Worm (Caenorhabditis elegans) whole organism, L1 larva: ENCODE measurements around the gene ZK856.18.
A peak's percentile ranks its signal among the peaks of the same experiment; 100 is the strongest.

ENCODE experiments used
- C04F5.9 ChIP-seq: sonication (generic microtip); optimal IDR thresholded peaks from 2 replicates; lab custom pipeline; 2016; ENCODE audit warnings: missing genetic modification characterization, missing compliant biosample characterization
- C16A3.4 ChIP-seq: fragments of 150-350 bp; optimal IDR thresholded peaks from 2 replicates; lab custom pipeline; 2014; ENCODE audit warnings: missing biosample characterization, missing genetic modification characterization
- F16B12.6 ChIP-seq: fragments of 150-350 bp; optimal IDR thresholded peaks from 2 replicates; lab custom pipeline; 2014; ENCODE audit warnings: missing biosample characterization, missing genetic modification characterization
- Y116A8C.19 ChIP-seq: sonication (generic microtip); optimal IDR thresholded peaks from 2 replicates; lab custom pipeline; 2016; ENCODE audit warnings: missing compliant biosample characterization, missing genetic modification characterization, borderline replicate concordance
- aha-1 ChIP-seq: fragments of 150-350 bp; optimal IDR thresholded peaks from 2 replicates; lab custom pipeline; 2014; ENCODE audit warnings: missing biosample characterization, missing genetic modification characterization
- alr-1 ChIP-seq: fragments of 200-800 bp; sonication (Bioruptor generic); optimal IDR thresholded peaks from 2 replicates; lab custom pipeline; 2018; ENCODE audit warnings: borderline replicate concordance, mild to moderate bottlenecking, missing genetic modification characterization, missing compliant biosample characterization
- ama-1 ChIP-seq: fragments of 150-350 bp; optimal IDR thresholded peaks from 2 replicates; lab custom pipeline; 2014
- ceh-63 ChIP-seq: fragments of 200-800 bp; sonication (Bioruptor generic); optimal IDR thresholded peaks from 2 replicates; lab custom pipeline; 2018; ENCODE audit warnings: mild to moderate bottlenecking, missing genetic modification characterization, missing compliant biosample characterization
- ceh-8 ChIP-seq: fragments of 200-800 bp; sonication (Bioruptor generic); optimal IDR thresholded peaks from 2 replicates; lab custom pipeline; 2018; ENCODE audit warnings: mild to moderate bottlenecking, missing genetic modification characterization, moderate library complexity, missing compliant biosample characterization
- ceh-88 ChIP-seq: fragments of 200-800 bp; sonication (Bioruptor generic); IDR thresholded peaks from 2 replicates; pipeline ENCODE4 v1.3.6; 2022; ENCODE audit warnings: missing genetic modification characterization, missing compliant biosample characterization
- ces-1 ChIP-seq: fragments of 150-350 bp; optimal IDR thresholded peaks from 2 replicates; lab custom pipeline; 2014; ENCODE audit warnings: missing biosample characterization, missing genetic modification reagents, missing genetic modification characterization
- egl-27 ChIP-seq, 2 experiments: fragments of 150-350 bp in 1 of 2; sonication (generic microtip); optimal IDR thresholded peaks; 3 replicates each; lab custom pipeline; 2017 to 2018; ENCODE audit warnings: missing biosample characterization in 2 of 2, missing genetic modification characterization in 2 of 2, missing genetic modification reagents in 2 of 2
- elt-2 ChIP-seq: sonication (generic microtip); optimal IDR thresholded peaks from 2 replicates; lab custom pipeline; 2016; ENCODE audit warnings: missing genetic modification characterization, mild to moderate bottlenecking, inconsistent platforms, missing compliant biosample characterization, missing genetic modification reagents
- elt-3 ChIP-seq, 6 experiments: fragments of 150-350 bp in 1 of 6; sonication (generic microtip); optimal IDR thresholded peaks; 2 replicates each; lab custom pipeline; 2017 to 2018; ENCODE audit warnings: missing biosample characterization in 6 of 6, missing genetic modification characterization in 6 of 6, inconsistent platforms in 1 of 6
- ets-5 ChIP-seq: fragments of 200-800 bp; sonication (Bioruptor generic); IDR thresholded peaks from 2 replicates; pipeline ENCODE4 v1.3.6; 2022; ENCODE audit warnings: missing genetic modification characterization, missing compliant biosample characterization
- fkh-4 ChIP-seq: sonication (generic microtip); optimal IDR thresholded peaks from 2 replicates; lab custom pipeline; 2016; ENCODE audit warnings: missing compliant biosample characterization, missing genetic modification characterization, borderline replicate concordance
- fos-1 ChIP-seq: fragments of 150-350 bp; optimal IDR thresholded peaks from 2 replicates; lab custom pipeline; 2014; ENCODE audit warnings: missing biosample characterization, missing genetic modification characterization
- hpl-2 ChIP-seq: fragments of 150-350 bp; optimal IDR thresholded peaks from 2 replicates; lab custom pipeline; 2014; ENCODE audit warnings: missing biosample characterization, missing genetic modification reagents, missing genetic modification characterization
- irx-1 ChIP-seq: sonication (generic microtip); optimal IDR thresholded peaks from 2 replicates; lab custom pipeline; 2016; ENCODE audit warnings: missing genetic modification characterization, missing compliant biosample characterization
- isw-1 ChIP-seq: fragments of 200-800 bp; sonication (Bioruptor generic); IDR thresholded peaks from 2 replicates; pipeline ENCODE4 v1.3.6; 2022; ENCODE audit warnings: missing genetic modification characterization, missing compliant biosample characterization
- jun-1 ChIP-seq: fragments of 150-350 bp; optimal IDR thresholded peaks from 2 replicates; lab custom pipeline; 2014; ENCODE audit warnings: missing biosample characterization, missing genetic modification reagents, missing genetic modification characterization
- lin-14 ChIP-seq: fragments of 200-800 bp; sonication (Bioruptor generic); optimal IDR thresholded peaks from 2 replicates; lab custom pipeline; 2018; ENCODE audit warnings: mild to moderate bottlenecking, missing genetic modification characterization, moderate library complexity, missing compliant biosample characterization
- lin-15B ChIP-seq: fragments of 150-350 bp; sonication (generic microtip); optimal IDR thresholded peaks from 3 replicates; lab custom pipeline; 2014; ENCODE audit warnings: missing biosample characterization, missing genetic modification characterization
- lin-39 ChIP-seq: fragments of 150-350 bp; optimal IDR thresholded peaks from 2 replicates; lab custom pipeline; 2014; ENCODE audit warnings: missing biosample characterization, missing genetic modification reagents, missing genetic modification characterization
- mab-9 ChIP-seq: fragments of 200-800 bp; sonication (Bioruptor generic); IDR thresholded peaks from 2 replicates; pipeline ENCODE4 v1.3.6; 2022; ENCODE audit warnings: missing genetic modification reagents, missing genetic modification characterization, missing compliant biosample characterization
- mdl-1 ChIP-seq, 2 experiments: fragments of 150-350 bp; optimal IDR thresholded peaks; 2 replicates each; lab custom pipeline; 2014 to 2017; ENCODE audit warnings: missing biosample characterization in 2 of 2, missing genetic modification characterization in 2 of 2, inconsistent platforms in 1 of 2
- mef-2 ChIP-seq: fragments of 150-350 bp; optimal IDR thresholded peaks from 2 replicates; lab custom pipeline; 2014; ENCODE audit warnings: missing biosample characterization, missing genetic modification characterization
- mep-1 ChIP-seq: fragments of 150-350 bp; optimal IDR thresholded peaks from 2 replicates; lab custom pipeline; 2014; ENCODE audit warnings: missing biosample characterization, missing genetic modification characterization
- nhr-11 ChIP-seq: fragments of 150-350 bp; optimal IDR thresholded peaks from 2 replicates; lab custom pipeline; 2014; ENCODE audit warnings: missing biosample characterization, missing genetic modification characterization
- nhr-12 ChIP-seq: sonication (generic microtip); optimal IDR thresholded peaks from 2 replicates; lab custom pipeline; 2017; ENCODE audit warnings: missing biosample characterization, missing genetic modification characterization
- nhr-20 ChIP-seq: sonication (generic microtip); optimal IDR thresholded peaks from 2 replicates; lab custom pipeline; 2016; ENCODE audit warnings: mild to moderate bottlenecking, missing genetic modification characterization, missing compliant biosample characterization
- nhr-76 ChIP-seq: sonication (generic microtip); optimal IDR thresholded peaks from 2 replicates; lab custom pipeline; 2017; ENCODE audit warnings: missing biosample characterization, missing genetic modification characterization
- nhr-84 ChIP-seq: sonication (generic microtip); optimal IDR thresholded peaks from 2 replicates; lab custom pipeline; 2017; ENCODE audit warnings: missing biosample characterization, missing genetic modification characterization
- pag-3 ChIP-seq: sonication (generic microtip); optimal IDR thresholded peaks from 2 replicates; lab custom pipeline; 2017; ENCODE audit warnings: missing genetic modification characterization, mild to moderate bottlenecking, missing compliant biosample characterization, antibody characterized with exemption, borderline replicate concordance; ENCODE audit not compliant: insufficient read depth
- pax-3 ChIP-seq: fragments of 200-800 bp; sonication (Bioruptor generic); optimal IDR thresholded peaks from 2 replicates; lab custom pipeline; 2018; ENCODE audit warnings: mild to moderate bottlenecking, missing genetic modification characterization, moderate library complexity, missing compliant biosample characterization
- rnt-1 ChIP-seq: sonication (generic microtip); optimal IDR thresholded peaks from 2 replicates; lab custom pipeline; 2016; ENCODE audit warnings: mild to moderate bottlenecking, missing genetic modification characterization, moderate library complexity, missing compliant biosample characterization
- snpc-4 ChIP-seq: fragments of 150-350 bp; optimal IDR thresholded peaks from 2 replicates; lab custom pipeline; 2014; ENCODE audit warnings: missing biosample characterization, missing genetic modification characterization
- snu-23 ChIP-seq: sonication (generic microtip); optimal IDR thresholded peaks from 2 replicates; lab custom pipeline; 2016; ENCODE audit warnings: missing genetic modification characterization, missing compliant biosample characterization
- sptf-1 ChIP-seq: fragments of 150-350 bp; optimal IDR thresholded peaks from 2 replicates; lab custom pipeline; 2014; ENCODE audit warnings: missing biosample characterization, missing genetic modification characterization
- sup-37 ChIP-seq: fragments of 200-800 bp; sonication (Bioruptor generic); optimal IDR thresholded peaks from 2 replicates; lab custom pipeline; 2018; ENCODE audit warnings: mild to moderate bottlenecking, missing genetic modification characterization, missing compliant biosample characterization
- swsn-7 ChIP-seq: sonication (generic microtip); optimal IDR thresholded peaks from 2 replicates; lab custom pipeline; 2016; ENCODE audit warnings: missing genetic modification characterization, missing compliant biosample characterization
- tbx-2 ChIP-seq: sonication (generic microtip); optimal IDR thresholded peaks from 2 replicates; lab custom pipeline; 2016; ENCODE audit warnings: missing genetic modification characterization, missing compliant biosample characterization
- tlp-1 ChIP-seq: fragments of 150-350 bp; optimal IDR thresholded peaks from 2 replicates; lab custom pipeline; 2014; ENCODE audit warnings: missing biosample characterization, missing genetic modification characterization
- unc-130 ChIP-seq: fragments of 150-350 bp; optimal IDR thresholded peaks from 2 replicates; lab custom pipeline; 2017; ENCODE audit warnings: missing biosample characterization, missing genetic modification characterization, inconsistent platforms
- unc-62 ChIP-seq: fragments of 150-350 bp; optimal IDR thresholded peaks from 2 replicates; lab custom pipeline; 2014; ENCODE audit warnings: missing biosample characterization, missing genetic modification reagents, missing genetic modification characterization
- unc-86 ChIP-seq: sonication (generic microtip); optimal IDR thresholded peaks from 2 replicates; lab custom pipeline; 2016; ENCODE audit warnings: missing genetic modification characterization, missing compliant biosample characterization
- unc-98 ChIP-seq: fragments of 200-800 bp; sonication (Bioruptor generic); IDR thresholded peaks from 2 replicates; pipeline ENCODE4 v1.3.6; 2022; ENCODE audit warnings: missing genetic modification characterization, missing compliant biosample characterization
- vab-15 ChIP-seq: sonication (generic microtip); optimal IDR thresholded peaks from 2 replicates; lab custom pipeline; 2017; ENCODE audit warnings: missing genotype, mild to moderate bottlenecking, missing genetic modification characterization, missing compliant biosample characterization
- zag-1 ChIP-seq: fragments of 150-350 bp; optimal IDR thresholded peaks from 2 replicates; lab custom pipeline; 2014; ENCODE audit warnings: missing biosample characterization, missing genetic modification characterization
- ztf-11 ChIP-seq, 2 experiments: sonication (generic microtip); optimal IDR thresholded peaks; 2 replicates each; lab custom pipeline; 2016 to 2017; ENCODE audit warnings: missing genetic modification characterization in 2 of 2, missing biosample characterization in 1 of 2, missing compliant biosample characterization in 1 of 2

Gene ZK856.18

DNA sequence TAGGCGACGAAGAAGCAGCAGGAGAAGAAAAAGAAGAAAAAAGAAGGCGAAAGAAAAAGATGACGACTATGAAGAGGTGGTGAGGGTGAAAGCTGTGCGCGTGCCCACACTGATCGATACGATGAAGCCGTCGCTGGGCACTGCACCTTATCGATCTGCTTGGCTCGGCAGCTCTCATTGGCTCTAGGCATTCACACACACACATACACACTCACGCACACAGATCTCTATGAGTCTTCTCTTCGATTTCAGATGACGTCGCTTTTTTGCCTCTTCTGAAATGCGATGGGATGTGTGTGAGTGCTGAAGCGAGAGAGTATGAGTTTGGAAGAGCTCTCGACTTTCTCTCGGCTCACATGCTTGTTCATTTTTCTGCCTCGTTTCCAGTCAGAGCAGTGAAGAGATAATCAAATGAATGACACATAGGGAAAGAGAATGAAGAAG is 11.2 kb downstream of the ZK856.18 start (continued):
- TF ChIP-seq F16B12.6 (tag; lab: Kevin White, UChicago), result no peak
- TF ChIP-seq sup-37 (GFP tag; lab: Kevin White, UChicago), result no peak
- TF ChIP-seq sptf-1 (tag; lab: Kevin White, UChicago), result no peak
- no peak for TF ChIP-seq ceh-63 (GFP tag; lab: Kevin White, UChicago)
- no peak for TF ChIP-seq nhr-76 (tag; lab: Kevin White, UChicago)
- no peak for TF ChIP-seq unc-130 (tag; lab: Kevin White, UChicago)
- peak; percentile 78 for TF ChIP-seq isw-1 (GFP tag; lab: Robert Waterston, UW)
- peak; percentile 78 for TF ChIP-seq pax-3
- TF ChIP-seq tlp-1 (tag; lab: Kevin White, UChicago), result no peak
- TF ChIP-seq aha-1, result no peak
- peak; percentile 9; the same call in 1 of the 2 replicates for TF ChIP-seq mab-9 (GFP tag; lab: Robert Waterston, UW)
- no peak for TF ChIP-seq ama-1 (lab: Kevin White, UChicago)
- TF ChIP-seq vab-15 (tag; lab: Kevin White, UChicago), result no peak
- no peak for TF ChIP-seq unc-98 (GFP tag; lab: Robert Waterston, UW)
- TF ChIP-seq rnt-1 (tag; lab: Kevin White, UChicago), result no peak
- TF ChIP-seq Y116A8C.19 (tag; lab: Kevin White, UChicago), result no peak
- peak; percentile 97 for TF ChIP-seq lin-14 (GFP tag; lab: Kevin White, UChicago)
- no peak for TF ChIP-seq fkh-4 (tag; lab: Kevin White, UChicago)
- peak; percentile 55 for TF ChIP-seq irx-1 (tag; lab: Kevin White, UChicago)
- TF ChIP-seq elt-2 (tag; lab: Kevin White, UChicago), result no peak
- peak; percentile 70 for TF ChIP-seq ces-1
- TF ChIP-seq mep-1 (tag; lab: Kevin White, UChicago), result peak; percentile 55
- peak; percentile 82 for TF ChIP-seq tbx-2
- no peak for TF ChIP-seq nhr-84 (tag; lab: Kevin White, UChicago)
- TF ChIP-seq lin-39 (tag; lab: Kevin White, UChicago), result no peak
- peak; percentile 75 for TF ChIP-seq zag-1 (tag; lab: Kevin White, UChicago)
- TF ChIP-seq ets-5 (GFP tag; lab: Robert Waterston, UW), result no peak
- TF ChIP-seq lin-15B, result peak; percentile 5
- TF ChIP-seq C16A3.4 (tag; lab: Kevin White, UChicago), result no peak
- peak; percentile 94 for TF ChIP-seq unc-86 (tag; lab: Kevin White, UChicago)
- TF ChIP-seq mdl-1 (tag; optimal IDR thresholded peaks at IDR 0.05; lab: Kevin White, UChicago), result peak in 1 of 2 experiments; percentile 51
- TF ChIP-seq ztf-11 (tag; optimal IDR thresholded peaks at IDR 0.05; lab: Kevin White, UChicago), result peak in 1 of 2 experiments; percentile 25
- no peak for TF ChIP-seq alr-1 (tag; lab: Kevin White, UChicago)
- TF ChIP-seq nhr-20 (tag; lab: Kevin White, UChicago), result peak; percentile 20
- peak; percentile 71 for TF ChIP-seq snu-23 (GFP tag; lab: Kevin White, UChicago)
- no peak for TF ChIP-seq C04F5.9 (tag; lab: Kevin White, UChicago)
- TF ChIP-seq elt-3 (tag; optimal IDR thresholded peaks at IDR 0.05; lab: Kevin White, UChicago), result no peak
- TF ChIP-seq pag-3 (tag; lab: Kevin White, UChicago), result no peak
- TF ChIP-seq ceh-88 (GFP tag; lab: Robert Waterston, UW), result peak; percentile 46; the same call in 1 of the 2 replicates
- TF ChIP-seq fos-1, result peak; percentile 74
- TF ChIP-seq nhr-11 (tag; lab: Kevin White, UChicago), result no peak
- TF ChIP-seq mef-2 (tag; lab: Kevin White, UChicago), result peak; percentile 53
- peak; percentile 45 for TF ChIP-seq snpc-4 (tag; lab: Kevin White, UChicago)
- TF ChIP-seq nhr-12 (tag; lab: Kevin White, UChicago), result no peak
- TF ChIP-seq unc-62 (GFP tag; lab: Kevin White, UChicago), result no peak
- peak in 1 of 2 experiments; percentile 27 for TF ChIP-seq egl-27 (tag; optimal IDR thresholded peaks at IDR 0.05; lab: Kevin White, UChicago)
- peak; percentile 77 for TF ChIP-seq ceh-8 (GFP tag; lab: Kevin White, UChicago)
- no peak for TF ChIP-seq hpl-2 (GFP tag; lab: Kevin White, UChicago)
- TF ChIP-seq jun-1 (tag; lab: Kevin White, UChicago), result peak; percentile 41
- TF ChIP-seq swsn-7 (tag; lab: Kevin White, UChicago), result peak; percentile 85
